Worm (Caenorhabditis elegans) whole organism, midembryonic: ENCODE results near the gene F08G2.7.

Experiments used
- T22C8.4 ChIP-seq: fragments of 200-800 bp; sonication (Bioruptor generic); IDR thresholded peaks from 2 replicates; pipeline ENCODE4 v1.3.6; 2022; ENCODE audit warnings: missing genetic modification characterization, missing compliant biosample characterization
- cog-1 ChIP-seq: sonication (generic microtip); optimal IDR thresholded peaks from 2 replicates; lab custom pipeline; 2016; ENCODE audit warnings: missing genetic modification characterization, missing compliant biosample characterization
- flt-1 ChIP-seq: fragments of 200-800 bp; sonication (Bioruptor generic); IDR thresholded peaks from 2 replicates; pipeline ENCODE4 v1.3.6; 2022; ENCODE audit warnings: missing genetic modification characterization, missing compliant biosample characterization
- klf-2 ChIP-seq: fragments of 200-800 bp; sonication (Bioruptor generic); conservative IDR thresholded peaks from 2 replicates; pipeline ENCODE4 v1.3.6; 2022; ENCODE audit warnings: missing genetic modification reagents, missing genetic modification characterization, missing compliant biosample characterization
- med-1 ChIP-seq: sonication (generic microtip); optimal IDR thresholded peaks from 2 replicates; lab custom pipeline; 2017; ENCODE audit warnings: missing genetic modification characterization, mild to moderate bottlenecking, missing compliant biosample characterization, antibody characterized with exemption, missing genetic modification reagents; ENCODE audit not compliant: insufficient read depth
- ztf-29 ChIP-seq: fragments of 200-800 bp; sonication (Bioruptor generic); IDR thresholded peaks from 2 replicates; pipeline ENCODE4 v1.3.6; 2022; ENCODE audit warnings: missing genetic modification reagents, missing genetic modification characterization, missing compliant biosample characterization

DNA sequence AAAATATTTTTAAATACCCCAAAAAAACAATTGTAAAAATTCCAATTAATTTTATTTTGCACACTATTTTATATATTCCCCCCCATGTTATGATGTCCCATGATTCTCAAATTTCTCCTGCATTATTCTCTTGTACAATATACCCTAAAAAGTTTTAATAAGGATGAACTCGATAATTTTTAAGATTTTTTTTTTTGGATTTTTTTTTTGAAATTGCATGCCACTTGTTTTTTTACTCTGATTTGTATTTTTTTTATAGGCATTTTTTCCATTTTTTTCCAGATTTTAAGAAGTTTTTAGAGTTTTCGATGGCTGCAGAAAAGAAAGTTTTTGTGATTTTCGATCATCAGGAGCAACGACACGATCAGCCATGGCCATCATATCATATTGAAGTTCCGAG is 41.4 kb upstream of the F08G2.7 start, which contains the start of gene hda-10:
- TF ChIP-seq cog-1 (no peak), klf-2 (no peak), ztf-29 (no peak), T22C8.4 (GFP tag; lab: Robert Waterston, UW) (no peak), flt-1 (GFP tag; lab: Robert Waterston, UW) (no peak), med-1 (GFP tag; lab: Kevin White, UChicago) (no peak)
